Fruit fly (Drosophila melanogaster) whole organism, wandering third instar larva: ENCODE data around the gene CG7289.

Experiments
- Abd-B ChIP-seq: fragments of >200 bp; optimal IDR thresholded peaks from 2 replicates; lab custom pipeline; 2017; ENCODE audit warnings: missing biosample characterization, missing genetic modification characterization
- CG32264 ChIP-seq: fragments of 200-800 bp; sonication (Bioruptor generic); optimal IDR thresholded peaks from 2 replicates; lab custom pipeline; 2016; ENCODE audit warnings: missing biosample characterization, missing genetic modification characterization
- CG9705 ChIP-seq: fragments of 200-800 bp; sonication (Bioruptor generic); optimal IDR thresholded peaks from 2 replicates; lab custom pipeline; 2018; ENCODE audit warnings: missing biosample characterization, mild to moderate bottlenecking, missing genetic modification characterization
- CrebA ChIP-seq: fragments of 200-800 bp; sonication (Bioruptor generic); optimal IDR thresholded peaks from 2 replicates; lab custom pipeline; 2016; ENCODE audit warnings: missing biosample characterization, mild to moderate bottlenecking, missing genetic modification characterization, borderline replicate concordance
- Dfd ChIP-seq: fragments of >200 bp; optimal IDR thresholded peaks from 2 replicates; lab custom pipeline; 2017; ENCODE audit warnings: missing biosample characterization, missing genetic modification characterization
- Dif ChIP-seq: fragments of 200-275, 200-300 bp; sonication (Bioruptor generic); optimal IDR thresholded peaks from 2 replicates; lab custom pipeline; 2018; ENCODE audit warnings: missing biosample characterization, missing genetic modification characterization; ENCODE audit not compliant: partially characterized antibody
- GATAd ChIP-seq: sonication (Bioruptor generic); optimal IDR thresholded peaks from 2 replicates; lab custom pipeline; 2016; ENCODE audit warnings: missing biosample characterization, missing genetic modification characterization
- HLH106 ChIP-seq: fragments of 200-800 bp; optimal IDR thresholded peaks from 3 replicates; lab custom pipeline; 2019; ENCODE audit warnings: missing biosample characterization, mild to moderate bottlenecking, missing genetic modification characterization, moderate library complexity
- Hnf4 ChIP-seq: fragments of 200-800 bp; sonication (Bioruptor generic); optimal IDR thresholded peaks from 2 replicates; lab custom pipeline; 2016; ENCODE audit warnings: missing biosample characterization, mild to moderate bottlenecking, missing genetic modification characterization
- Hr78 ChIP-seq: fragments of >200 bp; optimal IDR thresholded peaks from 2 replicates; lab custom pipeline; 2017; ENCODE audit warnings: missing biosample characterization, missing genetic modification characterization
- Hr83 ChIP-seq: fragments of 200-300 bp; sonication (Bioruptor generic); optimal IDR thresholded peaks from 2 replicates; lab custom pipeline; 2016; ENCODE audit warnings: missing biosample characterization, mild to moderate bottlenecking, missing genetic modification characterization, moderate library complexity; ENCODE audit not compliant: poor library complexity, severe bottlenecking
- Jra ChIP-seq: sonication (Bioruptor generic); optimal IDR thresholded peaks from 2 replicates; lab custom pipeline; 2016; ENCODE audit warnings: missing biosample characterization, missing genetic modification characterization
- Mio ChIP-seq: sonication (Bioruptor generic); optimal IDR thresholded peaks from 2 replicates; lab custom pipeline; 2016; ENCODE audit warnings: missing biosample characterization, missing genetic modification characterization
- Myc ChIP-seq: fragments of >200 bp; optimal IDR thresholded peaks from 2 replicates; lab custom pipeline; 2017
- N ChIP-seq: fragments of >200 bp; optimal IDR thresholded peaks from 2 replicates; lab custom pipeline; 2018; ENCODE audit warnings: missing biosample characterization, missing external identifiers, missing genetic modification characterization
- OdsH ChIP-seq: fragments of 200-800 bp; sonication (Bioruptor generic); optimal IDR thresholded peaks from 2 replicates; lab custom pipeline; 2016; ENCODE audit warnings: missing biosample characterization, mild to moderate bottlenecking, missing genetic modification characterization
- Rel ChIP-seq, 2 experiments: fragments of 200-800 bp; sonication (Bioruptor generic) in 1 of 2; optimal IDR thresholded peaks; 2 replicates in 1 of 2; 3 replicates in 1 of 2; lab custom pipeline; 2016 to 2019; ENCODE audit warnings: mild to moderate bottlenecking in 2 of 2, missing biosample characterization in 2 of 2, missing genetic modification characterization in 2 of 2, moderate library complexity in 1 of 2
- Sp1 ChIP-seq: fragments of 200-800 bp; sonication (Bioruptor generic); optimal IDR thresholded peaks from 3 replicates; lab custom pipeline; 2019; ENCODE audit warnings: missing biosample characterization, mild to moderate bottlenecking, missing genetic modification characterization, moderate library complexity
- Vsx2 ChIP-seq: fragments of 200-300, 225-300 bp; sonication (Bioruptor generic); optimal IDR thresholded peaks from 2 replicates; lab custom pipeline; 2018; ENCODE audit warnings: missing biosample characterization, missing genetic modification characterization; ENCODE audit not compliant: partially characterized antibody
- br ChIP-seq: fragments of 200-800 bp; sonication (Bioruptor generic); optimal IDR thresholded peaks from 2 replicates; lab custom pipeline; 2016; ENCODE audit warnings: missing biosample characterization, missing genetic modification characterization
- brk ChIP-seq: fragments of 200-800 bp; sonication (Bioruptor generic); optimal IDR thresholded peaks from 2 replicates; lab custom pipeline; 2016; ENCODE audit warnings: missing biosample characterization, mild to moderate bottlenecking, missing genetic modification characterization
- dl ChIP-seq, 2 experiments: fragments of 175-275, 200-275 bp in 1 of 2; fragments of 200-275 bp in 1 of 2; sonication (Bioruptor generic); optimal IDR thresholded peaks; lab custom pipeline; 2018; ENCODE audit warnings: mild to moderate bottlenecking in 2 of 2, missing biosample characterization in 2 of 2, missing genetic modification characterization in 2 of 2, moderate library complexity in 2 of 2; ENCODE audit not compliant: partially characterized antibody in 2 of 2, insufficient read depth in 1 of 2
- dmrt93B ChIP-seq: fragments of 200-800 bp; sonication (Bioruptor generic); optimal IDR thresholded peaks from 2 replicates; lab custom pipeline; 2018; ENCODE audit warnings: missing biosample characterization, mild to moderate bottlenecking, missing genetic modification characterization
- ey ChIP-seq: fragments of 200-800 bp; sonication (Bioruptor generic); optimal IDR thresholded peaks from 2 replicates; lab custom pipeline; 2016; ENCODE audit warnings: missing biosample characterization, missing genetic modification characterization
- foxo ChIP-seq, 2 experiments: fragments of 200-800 bp; sonication (Bioruptor generic); optimal IDR thresholded peaks; 2 replicates in 1 of 2; 3 replicates in 1 of 2; lab custom pipeline; 2016 to 2017; ENCODE audit warnings: missing biosample characterization in 2 of 2, missing genetic modification characterization in 2 of 2
- fru ChIP-seq: fragments of 200-800 bp; sonication (Bioruptor generic); optimal IDR thresholded peaks from 3 replicates; lab custom pipeline; 2016; ENCODE audit warnings: missing biosample characterization, mild to moderate bottlenecking, missing genetic modification characterization
- h ChIP-seq: fragments of 200-800 bp; sonication (Bioruptor generic); optimal IDR thresholded peaks from 3 replicates; lab custom pipeline; 2016; ENCODE audit warnings: missing biosample characterization, mild to moderate bottlenecking, missing genetic modification characterization
- jim ChIP-seq: fragments of 175-275, 200-325 bp; sonication (Bioruptor generic); optimal IDR thresholded peaks from 2 replicates; lab custom pipeline; 2016; ENCODE audit warnings: missing biosample characterization, mild to moderate bottlenecking, missing genetic modification characterization
- lola ChIP-seq: fragments of >200 bp; optimal IDR thresholded peaks from 2 replicates; lab custom pipeline; 2017; ENCODE audit warnings: missing biosample characterization, missing genetic modification characterization
- pan ChIP-seq: fragments of >200 bp; optimal IDR thresholded peaks from 2 replicates; lab custom pipeline; 2017
- psq ChIP-seq: fragments of 200-800 bp; sonication (Bioruptor generic); optimal IDR thresholded peaks from 3 replicates; lab custom pipeline; 2017; ENCODE audit warnings: missing biosample characterization, mild to moderate bottlenecking, missing genetic modification characterization, moderate library complexity
- rgr ChIP-seq: fragments of 200-800 bp; sonication (Bioruptor generic); optimal IDR thresholded peaks from 3 replicates; lab custom pipeline; 2016; ENCODE audit warnings: missing biosample characterization, mild to moderate bottlenecking, missing genetic modification characterization
- sv ChIP-seq: fragments of 200-800 bp; sonication (Bioruptor generic); optimal IDR thresholded peaks from 3 replicates; lab custom pipeline; 2016; ENCODE audit warnings: missing biosample characterization, missing genetic modification characterization
- tai ChIP-seq: sonication (Bioruptor generic); optimal IDR thresholded peaks from 2 replicates; lab custom pipeline; 2016; ENCODE audit warnings: missing biosample characterization, missing genetic modification characterization
- usp ChIP-seq: fragments of >200 bp; optimal IDR thresholded peaks from 2 replicates; lab custom pipeline; 2017; ENCODE audit warnings: missing biosample characterization, missing genetic modification characterization
- woc ChIP-seq: sonication (Bioruptor generic); optimal IDR thresholded peaks from 2 replicates; lab custom pipeline; 2016; ENCODE audit warnings: missing biosample characterization, mild to moderate bottlenecking, missing genetic modification characterization

The CG7289 gene

dm6 chr2L:1989278-1989918 lies 7.4 kb downstream of the CG7289 start:
- TF ChIP-seq Hr78 (GFP tag; lab: Kevin White, UChicago) (no peak), tai (GFP tag; lab: Kevin White, UChicago) (no peak), psq (GFP tag; lab: Kevin White, UChicago) (peak; percentile 87), pan (lab: Kevin White, UChicago) (no peak), jim (GFP tag; lab: Kevin White, UChicago) (no peak), Myc (no peak), Rel (GFP tag; optimal IDR thresholded peaks at IDR 0.05; lab: Kevin White, UChicago) (peak; percentile 3), Rel (tag; optimal IDR thresholded peaks at IDR 0.05; lab: Kevin White, UChicago) (peak; percentile 43), usp (GFP tag; lab: Kevin White, UChicago) (no peak), br (GFP tag; lab: Kevin White, UChicago) (peak; percentile 37), Hnf4 (GFP tag; lab: Kevin White, UChicago) (peak; percentile 33), foxo (GFP tag; optimal IDR thresholded peaks at IDR 0.05; lab: Kevin White, UChicago) (peak in 1 of 2 experiments; percentile 27), dmrt93B (GFP tag; lab: Kevin White, UChicago) (no peak), OdsH (GFP tag; lab: Kevin White, UChicago) (peak; percentile 21), Dfd (GFP tag; lab: Kevin White, UChicago) (no peak), Hr83 (GFP tag; lab: Kevin White, UChicago) (peak; percentile 49), h (GFP tag; lab: Kevin White, UChicago) (peak; percentile 65), ey (GFP tag; lab: Kevin White, UChicago) (peak; percentile 45), GATAd (GFP tag; lab: Kevin White, UChicago) (no peak), brk (GFP tag; lab: Kevin White, UChicago) (no peak), Vsx2 (no peak), Jra (GFP tag; lab: Kevin White, UChicago) (peak; percentile 70), fru (GFP tag; lab: Kevin White, UChicago) (peak; percentile 16), dl (GFP tag; optimal IDR thresholded peaks at IDR 0.05; lab: Kevin White, UChicago; ENCODE audit: insufficient read depth in 1 of 2, partially characterized antibody in 2 of 2) (peak in 1 of 2 experiments; percentile 22), woc (GFP tag; lab: Kevin White, UChicago) (no peak), CG32264 (GFP tag; lab: Kevin White, UChicago) (no peak), HLH106 (tag; lab: Kevin White, UChicago) (peak; percentile 1), rgr (GFP tag; lab: Kevin White, UChicago) (peak; percentile 47), lola (no peak), CrebA (GFP tag; lab: Kevin White, UChicago) (no peak), Sp1 (GFP tag; lab: Kevin White, UChicago) (peak; percentile 20), Dif (GFP tag; lab: Kevin White, UChicago) (peak; percentile 1), Mio (GFP tag; lab: Kevin White, UChicago) (no peak)

- no peak for TF ChIP-seq CrebA (GFP tag; lab: Kevin White, UChicago)
- no peak for TF ChIP-seq rgr (GFP tag; lab: Kevin White, UChicago)
- TF ChIP-seq foxo (GFP tag; optimal IDR thresholded peaks at IDR 0.05; lab: Kevin White, UChicago), result no peak
- no peak for TF ChIP-seq usp (GFP tag; lab: Kevin White, UChicago)
- TF ChIP-seq dl (GFP tag; optimal IDR thresholded peaks at IDR 0.05; lab: Kevin White, UChicago; ENCODE audit: insufficient read depth in 1 of 2, partially characterized antibody in 2 of 2), result no peak
- no peak for TF ChIP-seq Dif (GFP tag; lab: Kevin White, UChicago)
- TF ChIP-seq GATAd (GFP tag; lab: Kevin White, UChicago), result no peak
- TF ChIP-seq Abd-B (GFP tag; lab: Kevin White, UChicago), result no peak
- no peak for TF ChIP-seq jim (GFP tag; lab: Kevin White, UChicago)
- TF ChIP-seq Hr83 (GFP tag; lab: Kevin White, UChicago), result no peak
- TF ChIP-seq Vsx2, result no peak
- TF ChIP-seq CG32264 (GFP tag; lab: Kevin White, UChicago), result no peak
- TF ChIP-seq Jra (GFP tag; lab: Kevin White, UChicago), result no peak
- no peak for TF ChIP-seq psq (GFP tag; lab: Kevin White, UChicago)
- TF ChIP-seq N (GFP tag; lab: Kevin White, UChicago), result no peak
- TF ChIP-seq sv, result no peak
- no peak for TF ChIP-seq CG9705 (GFP tag; lab: Kevin White, UChicago)
- no peak for TF ChIP-seq Hnf4 (GFP tag; lab: Kevin White, UChicago)
- TF ChIP-seq, all 38 proteins: peak for 0
Measured at dm6 chr2L:1992060-1992459, 10.0 kb downstream of the CG7289 start, which contains the start of gene Obp22a. Gene Obp22a, minus strand, starts transcription at chr2L:1992160.
